Worm (Caenorhabditis elegans) whole organism, L4 larva: ENCODE data around the gene srlf-16.

ENCODE experiments used
- F10B5.3 ChIP-seq: sonication (generic microtip); optimal IDR thresholded peaks from 2 replicates; lab custom pipeline; 2016; ENCODE audit warnings: mild to moderate bottlenecking, missing genetic modification characterization, missing compliant biosample characterization
- F44E2.7 ChIP-seq: fragments of 200-800 bp; sonication (Bioruptor generic); IDR thresholded peaks from 2 replicates; pipeline ENCODE4 v2.1.2; 2022; ENCODE audit warnings: missing genetic modification characterization, missing compliant biosample characterization
- T20F7.1 ChIP-seq: fragments of 200-800 bp; sonication (Bioruptor generic); optimal IDR thresholded peaks from 2 replicates; lab custom pipeline; 2018; ENCODE audit warnings: mild to moderate bottlenecking, missing genetic modification characterization, missing compliant biosample characterization
- ceh-62 ChIP-seq: sonication (generic microtip); optimal IDR thresholded peaks from 2 replicates; lab custom pipeline; 2017; ENCODE audit warnings: missing biosample characterization, missing genetic modification characterization
- ceh-82 ChIP-seq: sonication (generic microtip); optimal IDR thresholded peaks from 2 replicates; lab custom pipeline; 2017; ENCODE audit warnings: missing biosample characterization, missing genetic modification characterization
- daf-12 ChIP-seq: fragments of 150-350 bp; optimal IDR thresholded peaks from 2 replicates; lab custom pipeline; 2014; ENCODE audit warnings: missing biosample characterization, missing genetic modification reagents, missing genetic modification characterization
- daf-16 ChIP-seq, 3 experiments: sonication (generic microtip); optimal IDR thresholded peaks; 2 replicates each; lab custom pipeline; 2016 to 2017; ENCODE audit warnings: missing genetic modification characterization in 3 of 3, missing genetic modification reagents in 3 of 3, mild to moderate bottlenecking in 2 of 3, missing compliant biosample characterization in 2 of 3, missing biosample characterization in 1 of 3, moderate library complexity in 1 of 3
- dmd-9 ChIP-seq: fragments of 200-800 bp; sonication (Bioruptor generic); IDR thresholded peaks from 2 replicates; pipeline ENCODE4 v1.3.6; 2022; ENCODE audit warnings: missing genetic modification reagents, missing genetic modification characterization, missing compliant biosample characterization
- dpl-1 ChIP-seq: fragments of 150-350 bp; optimal IDR thresholded peaks from 2 replicates; lab custom pipeline; 2014; ENCODE audit warnings: missing biosample characterization, missing genetic modification reagents, missing genetic modification characterization
- dve-1 ChIP-seq: sonication (generic microtip); optimal IDR thresholded peaks from 2 replicates; lab custom pipeline; 2017; ENCODE audit warnings: antibody characterized with exemption, mild to moderate bottlenecking, missing genetic modification characterization, missing compliant biosample characterization; ENCODE audit not compliant: insufficient read depth
- egl-27 ChIP-seq: sonication (generic microtip); optimal IDR thresholded peaks from 3 replicates; lab custom pipeline; 2017; ENCODE audit warnings: missing biosample characterization, missing genetic modification reagents, missing genetic modification characterization
- hif-1 ChIP-seq, 2 experiments: sonication (generic microtip); optimal IDR thresholded peaks; 2 replicates each; lab custom pipeline; 2016 to 2017; ENCODE audit warnings: missing compliant biosample characterization in 2 of 2, missing genetic modification characterization in 2 of 2, missing genetic modification reagents in 2 of 2, missing genotype in 2 of 2, mild to moderate bottlenecking in 1 of 2
- hlh-11 ChIP-seq: fragments of 200-800 bp; sonication (Bioruptor generic); optimal IDR thresholded peaks from 2 replicates; lab custom pipeline; 2018; ENCODE audit warnings: mild to moderate bottlenecking, missing genetic modification characterization, missing compliant biosample characterization
- lin-1 ChIP-seq: fragments of 200-800 bp; sonication (Bioruptor generic); IDR thresholded peaks from 2 replicates; pipeline ENCODE4 v1.3.6; 2022; ENCODE audit warnings: missing genetic modification reagents, missing genetic modification characterization, missing compliant biosample characterization
- lin-15B ChIP-seq: fragments of 150-350 bp; sonication (generic microtip); optimal IDR thresholded peaks from 3 replicates; lab custom pipeline; 2014; ENCODE audit warnings: missing biosample characterization, missing genetic modification characterization
- lin-38 ChIP-seq: fragments of 200-800 bp; sonication (Bioruptor generic); IDR thresholded peaks from 2 replicates; pipeline ENCODE4 v1.3.6; 2022; ENCODE audit warnings: missing genetic modification reagents, missing genetic modification characterization, missing compliant biosample characterization
- lin-39 ChIP-seq: fragments of 150-350 bp; optimal IDR thresholded peaks from 2 replicates; lab custom pipeline; 2014; ENCODE audit warnings: missing biosample characterization, missing genetic modification reagents, missing genetic modification characterization
- madf-5 ChIP-seq, 2 experiments: fragments of 200-800 bp; sonication (Bioruptor generic); IDR thresholded peaks; 2 replicates each; pipeline ENCODE4 v1.3.6; 2022; ENCODE audit warnings: missing compliant biosample characterization in 2 of 2, missing genetic modification characterization in 2 of 2
- madf-9 ChIP-seq: fragments of 200-800 bp; sonication (Bioruptor generic); conservative IDR thresholded peaks from 2 replicates; pipeline ENCODE4 v1.3.6; 2022; ENCODE audit warnings: missing genetic modification reagents, missing genetic modification characterization, missing compliant biosample characterization
- mdl-1 ChIP-seq, 2 experiments: fragments of 150-350 bp in 1 of 2; sonication (generic microtip) in 1 of 2; optimal IDR thresholded peaks; 2 replicates each; lab custom pipeline; 2014 to 2017; ENCODE audit warnings: missing biosample characterization in 2 of 2, missing genetic modification characterization in 2 of 2
- nhr-28 ChIP-seq: fragments of 150-350 bp; optimal IDR thresholded peaks from 2 replicates; lab custom pipeline; 2014; ENCODE audit warnings: missing biosample characterization, missing genetic modification characterization
- nhr-76 ChIP-seq: fragments of 150-350 bp; optimal IDR thresholded peaks from 2 replicates; lab custom pipeline; 2014; ENCODE audit warnings: missing biosample characterization, missing genetic modification characterization
- php-3 ChIP-seq: fragments of 200-800 bp; sonication (Bioruptor generic); IDR thresholded peaks from 2 replicates; pipeline ENCODE4 v1.3.6; 2022; ENCODE audit warnings: missing genetic modification reagents, missing genetic modification characterization, missing compliant biosample characterization
- rbr-2 ChIP-seq: sonication (generic microtip); optimal IDR thresholded peaks from 2 replicates; lab custom pipeline; 2016; ENCODE audit warnings: missing genotype, missing genetic modification characterization, missing compliant biosample characterization
- snpc-1.2 ChIP-seq: fragments of 200-800 bp; sonication (Bioruptor generic); IDR thresholded peaks from 2 replicates; pipeline ENCODE4 v1.3.6; 2022; ENCODE audit warnings: missing genetic modification reagents, missing genetic modification characterization, missing compliant biosample characterization
- unc-39 ChIP-seq: sonication (generic microtip); optimal IDR thresholded peaks from 2 replicates; lab custom pipeline; 2017; ENCODE audit warnings: missing biosample characterization, missing genetic modification characterization
- unc-62 ChIP-seq, 3 experiments: fragments of 150-350 bp in 1 of 3; sonication (generic microtip); optimal IDR thresholded peaks in 2 of 3; peaks in 1 of 3; 1 replicate in 1 of 3; 2 replicates in 2 of 3; lab custom pipeline; 2014 to 2017; ENCODE audit warnings: missing biosample characterization in 3 of 3, missing genetic modification characterization in 3 of 3, missing genetic modification reagents in 3 of 3, missing genotype in 1 of 3
- vab-7 ChIP-seq: fragments of 200-800 bp; sonication (Bioruptor generic); IDR thresholded peaks from 2 replicates; pipeline ENCODE4 v1.3.6; 2022; ENCODE audit warnings: missing genetic modification reagents, missing genetic modification characterization, missing compliant biosample characterization

srlf-16 gene

DNA sequence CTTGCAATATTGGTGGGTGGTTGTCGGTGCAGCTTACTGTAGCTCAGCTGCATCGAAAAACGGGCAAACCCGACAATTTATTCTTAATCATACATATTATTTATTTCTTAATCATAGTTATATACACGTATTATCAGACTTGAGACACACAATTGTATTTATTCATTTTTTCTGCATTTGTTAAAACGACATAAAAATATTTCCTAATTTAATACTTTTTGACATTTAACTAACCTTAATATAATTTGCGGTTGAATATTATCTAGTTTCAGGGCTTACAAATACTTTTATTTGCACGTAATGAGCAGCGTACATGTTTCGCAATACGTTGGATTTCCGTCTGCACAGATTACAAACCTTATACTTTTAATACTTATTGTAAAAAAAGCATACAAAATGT lies 46.2 kb upstream of the srlf-16 start, which contains the start of gene str-138 (continued):
- no peak for TF ChIP-seq lin-38 (GFP tag; lab: Robert Waterston, UW)
- no peak for TF ChIP-seq hif-1 (tag; optimal IDR thresholded peaks at IDR 0.05; lab: Kevin White, UChicago)

DNA sequence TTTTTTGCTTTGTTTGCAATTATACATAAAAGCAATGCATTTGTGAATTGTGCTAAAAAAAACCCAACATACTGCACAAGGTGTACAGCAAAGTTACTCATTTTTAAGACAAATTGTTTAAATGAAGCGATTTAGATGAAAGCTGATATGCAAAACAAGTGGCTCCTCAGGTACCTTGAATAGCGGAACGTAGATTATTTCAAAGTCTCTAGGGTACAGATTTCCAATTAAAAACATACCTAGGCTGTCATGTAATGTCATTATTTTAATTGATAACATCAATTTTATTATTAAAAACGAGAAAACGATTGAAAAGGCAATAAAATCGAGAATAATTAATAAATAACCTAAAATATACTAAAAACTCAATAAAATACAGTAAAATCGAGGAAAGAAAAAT lies 42.5 kb upstream of the srlf-16 start, which contains the start of gene str-139:
TSS of gene str-139 (minus strand) at position 101 of the 400 bp plus-strand sequence.
- TF ChIP-seq daf-16 (GFP tag; optimal IDR thresholded peaks at IDR 0.05; lab: Kevin White, UChicago) (no peak), daf-16 (tag; optimal IDR thresholded peaks at IDR 0.05; lab: Kevin White, UChicago) (no peak)

DNA sequence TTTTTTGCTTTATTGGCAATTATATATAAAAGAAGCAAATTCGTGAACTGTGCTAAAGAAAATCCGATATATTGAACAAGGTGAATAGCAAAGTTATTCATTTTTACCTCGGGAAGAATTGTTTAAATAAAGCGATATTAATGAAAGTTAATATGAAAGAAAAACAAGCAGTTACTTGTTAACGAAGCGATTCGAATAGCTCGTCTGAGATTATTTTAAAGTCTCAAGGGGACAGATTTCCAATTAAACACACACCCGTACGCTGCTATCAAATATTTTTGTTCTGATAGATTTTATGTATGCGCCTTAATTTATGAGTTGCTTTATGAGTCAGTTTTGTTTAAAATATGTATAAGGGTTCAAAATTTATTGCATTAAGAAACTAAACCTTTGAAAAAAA lies 36.8 kb upstream of the srlf-16 start, which contains the start of gene str-140:
TSS of gene str-140 (minus strand) at position 101 of the 400 bp plus-strand sequence.
- TF ChIP-seq dve-1 (tag; lab: Kevin White, UChicago) = no peak
- TF ChIP-seq madf-9 (GFP tag; lab: Robert Waterston, UW) = no peak
- no peak for TF ChIP-seq dpl-1 (GFP tag; lab: Kevin White, UChicago)
- TF ChIP-seq lin-39 (tag; lab: Kevin White, UChicago) = no peak
- no peak for TF ChIP-seq ceh-82 (tag; lab: Kevin White, UChicago)
- no peak for TF ChIP-seq hlh-11 (tag; lab: Kevin White, UChicago)

DNA sequence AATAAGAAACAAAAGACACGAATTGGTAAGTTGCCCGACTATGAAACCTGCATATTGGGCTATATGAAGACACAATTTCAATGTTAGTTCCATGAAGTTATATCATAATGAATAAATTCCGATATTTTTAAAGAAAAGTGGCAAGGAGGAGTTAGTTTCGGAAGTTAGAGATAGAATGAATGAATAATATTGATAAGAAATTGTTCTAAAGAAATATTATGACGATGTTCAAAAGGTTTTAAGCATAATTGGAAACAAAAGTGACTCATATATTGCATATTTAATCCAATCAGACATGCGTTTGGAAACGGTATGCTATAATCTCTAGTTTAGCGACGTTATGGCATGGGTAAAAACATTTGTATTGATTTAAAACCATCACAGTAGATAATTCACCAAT lies 34.9 kb upstream of the srlf-16 start, which contains the start of gene str-143:
TSS of gene str-143 (minus strand) at position 101 of the 400 bp plus-strand sequence.
- no peak for TF ChIP-seq rbr-2 (tag; lab: Kevin White, UChicago)
- no peak for TF ChIP-seq dmd-9
- no peak for TF ChIP-seq ceh-62 (tag; lab: Kevin White, UChicago)
- TF ChIP-seq php-3 = no peak
- TF ChIP-seq unc-62 (GFP tag; optimal IDR thresholded peaks at IDR 0.05 in 1 of 2; lab: Kevin White, UChicago) = peak in 1 of 2 experiments; percentile 17
- TF ChIP-seq unc-62 (tag; optimal IDR thresholded peaks at IDR 0.05; lab: Kevin White, UChicago) = no peak
- TF ChIP-seq unc-39 (tag; lab: Kevin White, UChicago) = no peak
- TF ChIP-seq, all 104 proteins: peak for 1

DNA sequence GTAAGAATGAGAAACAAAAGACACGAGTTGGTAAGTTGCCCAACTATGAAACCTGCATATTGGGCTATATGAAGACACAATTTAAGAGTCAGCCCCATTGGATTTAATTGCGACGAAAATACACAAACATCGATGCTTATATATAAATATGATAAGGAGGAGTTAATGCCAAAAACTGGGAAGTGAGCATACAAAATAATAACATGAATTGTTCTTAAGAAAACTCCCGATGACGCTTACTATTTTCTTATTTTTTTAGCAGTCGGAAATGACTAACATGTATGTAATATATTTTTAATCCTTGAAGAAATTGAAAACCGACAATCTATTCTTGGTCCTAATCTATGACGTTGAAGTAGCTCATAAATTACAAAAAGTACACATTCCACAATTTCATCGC lies 32.5 kb upstream of the srlf-16 start, which contains the start of gene str-144:
TSS of gene str-144 (minus strand) at position 101 of the 400 bp plus-strand sequence.
- no peak for TF ChIP-seq ceh-82 (tag; lab: Kevin White, UChicago)
- TF ChIP-seq madf-5 (GFP tag; IDR thresholded peaks at IDR 0.05; lab: Robert Waterston, UW) = no peak
- no peak for TF ChIP-seq F44E2.7 (GFP tag; lab: Robert Waterston, UW)
- no peak for TF ChIP-seq daf-16 (GFP tag; optimal IDR thresholded peaks at IDR 0.05; lab: Kevin White, UChicago)
- no peak for TF ChIP-seq daf-16 (tag; optimal IDR thresholded peaks at IDR 0.05; lab: Kevin White, UChicago)
- no peak for TF ChIP-seq daf-12
- no peak for TF ChIP-seq nhr-76 (tag; lab: Kevin White, UChicago)
- no peak for TF ChIP-seq snpc-1.2 (GFP tag; lab: Robert Waterston, UW)
- TF ChIP-seq T20F7.1 (GFP tag; lab: Kevin White, UChicago) = no peak
- TF ChIP-seq vab-7 (GFP tag; lab: Robert Waterston, UW) = no peak
- no peak for TF ChIP-seq mdl-1 (tag; optimal IDR thresholded peaks at IDR 0.05; lab: Kevin White, UChicago)
- no peak for TF ChIP-seq lin-15B (tag; lab: Kevin White, UChicago)

DNA sequence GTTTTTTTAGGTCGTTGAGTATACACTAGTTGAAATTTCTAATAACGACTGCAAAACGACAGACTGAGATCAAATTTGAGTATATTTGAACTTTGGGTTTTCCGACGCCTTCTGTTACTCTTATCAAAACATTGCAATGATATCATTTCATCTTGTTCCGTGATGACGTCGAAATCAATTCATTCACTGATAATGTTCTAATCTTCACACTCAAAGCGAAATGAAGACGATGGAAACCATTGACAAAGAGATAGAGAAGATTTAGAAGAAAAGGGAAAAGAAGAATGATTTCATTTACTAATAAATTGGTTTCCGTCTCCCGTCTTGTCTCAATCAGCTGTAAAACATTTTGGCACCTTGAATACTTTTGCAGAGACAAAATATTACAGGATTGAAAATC lies 31.4 kb upstream of the srlf-16 start:
- TF ChIP-seq nhr-76 (tag; lab: Kevin White, UChicago) = no peak
- TF ChIP-seq dve-1 (tag; lab: Kevin White, UChicago) = no peak
- TF ChIP-seq lin-1 (GFP tag; lab: Robert Waterston, UW) = no peak
- TF ChIP-seq unc-62 (GFP tag; optimal IDR thresholded peaks at IDR 0.05 in 1 of 2; lab: Kevin White, UChicago) = peak in 1 of 2 experiments; percentile 80
- TF ChIP-seq unc-62 (tag; optimal IDR thresholded peaks at IDR 0.05; lab: Kevin White, UChicago) = no peak
- peak; percentile 52 for TF ChIP-seq nhr-28 (tag; lab: Kevin White, UChicago)
- no peak for TF ChIP-seq F10B5.3 (tag; lab: Kevin White, UChicago)
- no peak for TF ChIP-seq egl-27 (tag; lab: Kevin White, UChicago)
- TF ChIP-seq ceh-62 (tag; lab: Kevin White, UChicago) = no peak
- TF ChIP-seq mdl-1 (tag; optimal IDR thresholded peaks at IDR 0.05; lab: Kevin White, UChicago) = peak in 1 of 2 experiments; percentile 24
- no peak for TF ChIP-seq dpl-1 (GFP tag; lab: Kevin White, UChicago)
- TF ChIP-seq, all 104 proteins: peak for 3
